Fruit fly (Drosophila melanogaster) whole organism, embryonic: ENCODE measurements around the gene v.
A peak's percentile ranks its signal among the peaks of the same experiment; 100 is the strongest.

Source experiments
- Aef1 ChIP-seq: fragments of 200-800 bp; sonication (Bioruptor generic); IDR thresholded peaks from 3 replicates; pipeline ENCODE4 v1.3.6; 2022; ENCODE audit warnings: missing biosample characterization, missing genetic modification characterization
- CG10565 ChIP-seq: fragments of 200-800 bp; sonication (Bioruptor generic); optimal IDR thresholded peaks from 3 replicates; lab custom pipeline; 2016; ENCODE audit warnings: missing biosample characterization, mild to moderate bottlenecking, missing genetic modification characterization
- CG11398 ChIP-seq: fragments of 200-800 bp; sonication (Bioruptor generic); optimal IDR thresholded peaks from 2 replicates; lab custom pipeline; 2016; ENCODE audit warnings: missing biosample characterization, missing genetic modification characterization
- CG12769 ChIP-seq: fragments of 200-800 bp; sonication (Bioruptor generic); optimal IDR thresholded peaks from 2 replicates; lab custom pipeline; 2019; ENCODE audit warnings: missing biosample characterization, mild to moderate bottlenecking, missing genetic modification characterization, moderate library complexity
- CG13775 ChIP-seq: fragments of 200-800 bp; sonication (Bioruptor generic); optimal IDR thresholded peaks from 3 replicates; lab custom pipeline; 2017; ENCODE audit warnings: missing biosample characterization, mild to moderate bottlenecking, missing genetic modification characterization
- CG14710 ChIP-seq: fragments of 200-800 bp; sonication (Bioruptor generic); optimal IDR thresholded peaks from 3 replicates; lab custom pipeline; 2019; ENCODE audit warnings: missing biosample characterization, mild to moderate bottlenecking, missing genetic modification characterization, moderate library complexity
- CG14860 ChIP-seq: fragments of 200-800 bp; sonication (Bioruptor generic); IDR thresholded peaks from 3 replicates; pipeline ENCODE4 v1.3.6; 2022; ENCODE audit warnings: missing biosample characterization, missing genetic modification characterization; ENCODE audit not compliant: partially characterized antibody
- CG15514 ChIP-seq: fragments of 200-800 bp; sonication (Bioruptor generic); optimal IDR thresholded peaks from 3 replicates; lab custom pipeline; 2017; ENCODE audit warnings: missing biosample characterization, missing genetic modification characterization, mild to moderate bottlenecking, moderate library complexity, missing genetic modification reagents
- CG16779 ChIP-seq: fragments of 200-800 bp; sonication (Bioruptor generic); IDR thresholded peaks from 2 replicates; pipeline ENCODE4 v1.3.6; 2022; ENCODE audit warnings: missing biosample characterization, missing genetic modification characterization
- CG16815 ChIP-seq: fragments of 200-800 bp; sonication (Bioruptor generic); optimal IDR thresholded peaks from 3 replicates; lab custom pipeline; 2017; ENCODE audit warnings: missing biosample characterization, mild to moderate bottlenecking, missing genetic modification characterization
- CG16863 ChIP-seq: fragments of 200-800 bp; sonication (Bioruptor generic); optimal IDR thresholded peaks from 3 replicates; lab custom pipeline; 2016; ENCODE audit warnings: missing biosample characterization, missing genetic modification characterization
- CG3281 ChIP-seq: fragments of 200-800 bp; sonication (Bioruptor generic); optimal IDR thresholded peaks from 3 replicates; lab custom pipeline; 2017; ENCODE audit warnings: missing biosample characterization, mild to moderate bottlenecking, missing genetic modification characterization
- CG34224 ChIP-seq: fragments of 200-800 bp; sonication (Bioruptor generic); IDR thresholded peaks from 3 replicates; pipeline ENCODE4 v1.3.6; 2022; ENCODE audit warnings: missing biosample characterization, missing genetic modification characterization; ENCODE audit not compliant: partially characterized antibody
- CG4360 ChIP-seq: fragments of 200-800 bp; sonication (Bioruptor generic); IDR thresholded peaks from 2 replicates; pipeline ENCODE4 v1.3.6; 2022; ENCODE audit warnings: missing biosample characterization, missing genetic modification characterization
- CoRest ChIP-seq: fragments of 200-800 bp; sonication (Bioruptor generic); optimal IDR thresholded peaks from 3 replicates; lab custom pipeline; 2018; ENCODE audit warnings: missing biosample characterization, mild to moderate bottlenecking, missing genetic modification characterization, moderate library complexity
- D ChIP-seq, 2 experiments: fragments of 200-800 bp in 1 of 2; fragments of >200 bp in 1 of 2; sonication (Bioruptor generic) in 1 of 2; optimal IDR thresholded peaks; 2 replicates in 1 of 2; 3 replicates in 1 of 2; lab custom pipeline; 2017; ENCODE audit warnings: mild to moderate bottlenecking in 1 of 2, missing biosample characterization in 1 of 2, missing genetic modification characterization in 1 of 2, missing genetic modification reagents in 1 of 2
- Drgx ChIP-seq: fragments of 200-800 bp; sonication (Bioruptor generic); IDR thresholded peaks from 2 replicates; pipeline ENCODE4 v1.3.6; 2022; ENCODE audit warnings: missing biosample characterization, missing genetic modification characterization
- Ets97D ChIP-seq: fragments of 200-800 bp; sonication (Bioruptor generic); optimal IDR thresholded peaks from 3 replicates; lab custom pipeline; 2016; ENCODE audit warnings: missing biosample characterization, missing genetic modification characterization
- HLH54F ChIP-seq: fragments of 200-800 bp; sonication (Bioruptor generic); optimal IDR thresholded peaks from 3 replicates; lab custom pipeline; 2016; ENCODE audit warnings: missing biosample characterization, missing genetic modification characterization
- Hr39 ChIP-seq: fragments of >200 bp; optimal IDR thresholded peaks from 2 replicates; lab custom pipeline; 2017
- Hr78 ChIP-seq, 2 experiments: fragments of 200-800 bp in 1 of 2; fragments of >200 bp in 1 of 2; sonication (Bioruptor generic) in 1 of 2; optimal IDR thresholded peaks; 2 replicates each; lab custom pipeline; 2017 to 2019; ENCODE audit warnings: missing biosample characterization in 2 of 2, missing genetic modification characterization in 2 of 2, mild to moderate bottlenecking in 1 of 2, moderate library complexity in 1 of 2
- MESR4 ChIP-seq: fragments of 200-800 bp; sonication (Bioruptor generic); optimal IDR thresholded peaks from 2 replicates; lab custom pipeline; 2018; ENCODE audit warnings: missing biosample characterization, mild to moderate bottlenecking, missing genetic modification characterization, moderate library complexity
- Mes4 ChIP-seq: fragments of 200-800 bp; sonication (Bioruptor generic); optimal IDR thresholded peaks from 2 replicates; lab custom pipeline; 2016; ENCODE audit warnings: missing biosample characterization, missing genetic modification characterization
- NC2β ChIP-seq: fragments of 200-800 bp; sonication (Bioruptor generic); optimal IDR thresholded peaks from 2 replicates; lab custom pipeline; 2016; ENCODE audit warnings: missing biosample characterization, missing genetic modification characterization
- NK7.1 ChIP-seq: fragments of 200-800 bp; sonication (Bioruptor generic); optimal IDR thresholded peaks from 3 replicates; lab custom pipeline; 2016; ENCODE audit warnings: missing biosample characterization, missing genetic modification characterization
- Neu2 ChIP-seq: fragments of 200-800 bp; sonication (Bioruptor generic); optimal IDR thresholded peaks from 3 replicates; lab custom pipeline; 2016; ENCODE audit warnings: missing biosample characterization, missing genetic modification characterization, borderline replicate concordance
- Nf-YC ChIP-seq: fragments of 200-800 bp; optimal IDR thresholded peaks from 3 replicates; lab custom pipeline; 2019; ENCODE audit warnings: missing biosample characterization, mild to moderate bottlenecking, missing genetic modification characterization, moderate library complexity
- Opbp ChIP-seq: fragments of 200-800 bp; sonication (Bioruptor generic); IDR thresholded peaks from 3 replicates; pipeline ENCODE4 v1.3.6; 2022; ENCODE audit warnings: missing biosample characterization, missing genetic modification characterization; ENCODE audit not compliant: partially characterized antibody
- Ptx1 ChIP-seq: fragments of 200-800 bp; sonication (Bioruptor generic); IDR thresholded peaks from 2 replicates; pipeline ENCODE4 v1.3.6; 2022; ENCODE audit warnings: missing biosample characterization, missing genetic modification characterization
- Scr ChIP-seq: fragments of 200-800 bp; sonication (Bioruptor generic); IDR thresholded peaks from 2 replicates; pipeline ENCODE4 v1.3.6; 2022; ENCODE audit warnings: missing biosample characterization, missing genetic modification characterization; ENCODE audit not compliant: partially characterized antibody
- TFAM ChIP-seq: fragments of 200-800 bp; sonication (Bioruptor generic); optimal IDR thresholded peaks from 2 replicates; lab custom pipeline; 2017; ENCODE audit warnings: missing biosample characterization, missing genetic modification characterization, inconsistent platforms
- Tbp ChIP-seq: fragments of >200 bp; optimal IDR thresholded peaks from 2 replicates; lab custom pipeline; 2018; ENCODE audit warnings: missing biosample characterization, missing genetic modification characterization
- YL-1 ChIP-seq: fragments of 200-800 bp; sonication (Bioruptor generic); optimal IDR thresholded peaks from 3 replicates; lab custom pipeline; 2017; ENCODE audit warnings: missing biosample characterization, mild to moderate bottlenecking, missing genetic modification characterization
- abd-A ChIP-seq: fragments of 200-800 bp; sonication (Bioruptor generic); optimal IDR thresholded peaks from 3 replicates; lab custom pipeline; 2019; ENCODE audit warnings: missing biosample characterization, mild to moderate bottlenecking, missing genetic modification characterization, moderate library complexity
- bsh ChIP-seq, 2 experiments: fragments of 200-800 bp; sonication (Bioruptor generic); optimal IDR thresholded peaks; 2 replicates each; lab custom pipeline; 2017 to 2018; ENCODE audit warnings: mild to moderate bottlenecking in 2 of 2, missing biosample characterization in 2 of 2, missing genetic modification characterization in 2 of 2, moderate library complexity in 1 of 2
- croc ChIP-seq: fragments of 200-800 bp; sonication (Bioruptor generic); conservative IDR thresholded peaks from 3 replicates; pipeline ENCODE4 v1.3.6; 2022; ENCODE audit warnings: missing biosample characterization, missing genetic modification characterization
- gcm2 ChIP-seq: fragments of 200-800 bp; sonication (Bioruptor generic); optimal IDR thresholded peaks from 2 replicates; lab custom pipeline; 2016; ENCODE audit warnings: missing biosample characterization, missing genetic modification characterization
- gro ChIP-seq: fragments of 200-800 bp; sonication (Bioruptor generic); optimal IDR thresholded peaks from 2 replicates; lab custom pipeline; 2016; ENCODE audit warnings: missing biosample characterization, missing genetic modification characterization
- gt ChIP-seq: fragments of 200-800 bp; sonication (Bioruptor generic); IDR thresholded peaks from 2 replicates; pipeline ENCODE4 v1.3.6; 2022; ENCODE audit warnings: missing biosample characterization, missing genetic modification characterization
- h ChIP-seq: fragments of >200 bp; optimal IDR thresholded peaks from 2 replicates; lab custom pipeline; 2017
- hbn ChIP-seq: fragments of 200-800 bp; sonication (Bioruptor generic); IDR thresholded peaks from 2 replicates; pipeline ENCODE4 v1.3.6; 2022; ENCODE audit warnings: missing biosample characterization, missing genetic modification characterization; ENCODE audit not compliant: partially characterized antibody
- pros ChIP-seq: fragments of 200-800 bp; sonication (Bioruptor generic); optimal IDR thresholded peaks from 3 replicates; lab custom pipeline; 2019; ENCODE audit warnings: missing biosample characterization, mild to moderate bottlenecking, missing genetic modification characterization, moderate library complexity
- ranshi ChIP-seq: fragments of 200-800 bp; sonication (Bioruptor generic); IDR thresholded peaks from 2 replicates; pipeline ENCODE4 v1.3.6; 2022; ENCODE audit warnings: missing biosample characterization, missing genetic modification characterization
- ro ChIP-seq: fragments of 200-800 bp; sonication (Bioruptor generic); IDR thresholded peaks from 2 replicates; pipeline ENCODE4 v1.3.6; 2022; ENCODE audit warnings: missing biosample characterization, missing genetic modification characterization
- scrt ChIP-seq: fragments of 200-800 bp; sonication (Bioruptor generic); optimal IDR thresholded peaks from 2 replicates; lab custom pipeline; 2018; ENCODE audit warnings: missing biosample characterization, mild to moderate bottlenecking, missing genetic modification characterization, moderate library complexity
- slp2 ChIP-seq: fragments of 200-800 bp; sonication (Bioruptor generic); optimal IDR thresholded peaks from 2 replicates; lab custom pipeline; 2016; ENCODE audit warnings: missing biosample characterization, missing genetic modification characterization
- stc ChIP-seq: fragments of 200-800 bp; sonication (Bioruptor generic); IDR thresholded peaks from 2 replicates; pipeline ENCODE4 v1.3.6; 2022; ENCODE audit warnings: missing biosample characterization, missing genetic modification characterization
- sug ChIP-seq: fragments of 200-800 bp; optimal IDR thresholded peaks from 2 replicates; lab custom pipeline; 2019; ENCODE audit warnings: missing biosample characterization, mild to moderate bottlenecking, missing genetic modification characterization, moderate library complexity
- wdn ChIP-seq: fragments of 200-800 bp; sonication (Bioruptor generic); IDR thresholded peaks from 2 replicates; pipeline ENCODE4 v1.3.6; 2022; ENCODE audit warnings: missing biosample characterization, missing genetic modification characterization

The v gene

DNA sequence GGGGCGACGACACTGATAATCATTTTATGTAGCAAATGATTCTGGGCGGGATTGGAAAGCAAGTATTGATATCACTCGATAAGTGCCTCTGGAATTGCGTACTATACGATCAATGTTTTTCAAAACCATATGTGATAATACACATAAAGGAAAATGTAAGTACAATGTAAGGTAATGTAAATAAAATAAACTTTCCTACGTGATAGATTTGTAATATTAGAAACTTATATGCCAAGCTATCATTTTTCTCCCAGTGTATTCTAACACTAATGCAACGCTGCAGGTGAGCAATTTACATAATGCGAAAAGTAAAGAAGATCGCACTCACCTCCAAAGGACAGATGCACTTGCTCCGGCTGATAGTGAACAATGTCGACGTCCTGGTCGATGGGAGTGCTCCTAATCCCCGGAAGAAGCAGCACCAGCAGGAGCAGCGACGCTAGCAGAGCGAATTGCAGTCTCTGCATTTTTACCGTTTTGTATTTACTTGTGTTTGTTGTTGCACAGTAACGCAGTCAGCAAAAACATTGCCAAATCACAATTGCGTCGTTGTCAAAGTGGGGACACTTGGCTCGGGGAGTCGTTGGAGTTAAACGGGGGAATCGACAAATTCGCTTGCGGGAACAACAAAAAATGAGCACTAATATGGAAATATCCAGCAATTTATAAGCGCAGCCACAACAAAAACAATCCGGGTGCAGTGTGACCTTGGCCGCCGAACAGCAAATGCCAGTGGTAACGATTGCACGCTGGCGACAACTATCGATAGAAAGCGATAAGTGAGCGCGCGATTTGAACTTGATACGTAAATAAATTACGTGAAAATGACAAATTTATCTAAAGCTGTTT lies 46.5 kb upstream of the v start, which contains the start of gene CG1637 (continued):
- TF ChIP-seq MESR4 (GFP tag; lab: Kevin White, UChicago) (peak; percentile 64), CG13775 (GFP tag; lab: Kevin White, UChicago) (no peak), Ptx1 (GFP tag; lab: Robert Waterston, UW) (no peak), CG16779 (GFP tag; lab: Robert Waterston, UW) (no peak), NC2β (GFP tag; lab: Kevin White, UChicago) (no peak), NK7.1 (GFP tag; lab: Kevin White, UChicago) (no peak), ranshi (GFP tag; lab: Robert Waterston, UW) (no peak), Hr78 (GFP tag; optimal IDR thresholded peaks at IDR 0.05; lab: Kevin White, UChicago) (no peak), CG11398 (GFP tag; lab: Kevin White, UChicago) (no peak), CoRest (no peak), CG34224 (GFP tag; lab: Robert Waterston, UW) (peak; percentile 54), gt (GFP tag; lab: Robert Waterston, UW) (no peak), Drgx (peak; percentile 61), Tbp (GFP tag; lab: Kevin White, UChicago) (no peak), CG4360 (GFP tag; lab: Robert Waterston, UW) (peak; percentile 89), D (optimal IDR thresholded peaks at IDR 0.05; lab: Kevin White, UChicago) (peak; percentile 52), D (GFP tag; optimal IDR thresholded peaks at IDR 0.05; lab: Kevin White, UChicago) (no peak), TFAM (GFP tag; lab: Kevin White, UChicago) (no peak), YL-1 (peak; percentile 4), Neu2 (GFP tag; lab: Kevin White, UChicago) (no peak), CG15514 (GFP tag; lab: Kevin White, UChicago) (peak; percentile 42), sug (no peak), stc (no peak), Ets97D (peak; percentile 20), bsh (GFP tag; optimal IDR thresholded peaks at IDR 0.05; lab: Kevin White, UChicago) (peak in 1 of 2 experiments; percentile 24), Aef1 (GFP tag; lab: Robert Waterston, UW) (peak; percentile 46), hbn (GFP tag; lab: Robert Waterston, UW) (peak; percentile 64), CG16815 (GFP tag; lab: Kevin White, UChicago) (no peak), slp2 (GFP tag; lab: Kevin White, UChicago) (no peak), scrt (GFP tag; lab: Kevin White, UChicago) (no peak), pros (GFP tag; lab: Kevin White, UChicago) (no peak), wdn (GFP tag; lab: Robert Waterston, UW) (no peak), CG14710 (tag; lab: Kevin White, UChicago) (peak; percentile 16), Nf-YC (tag; lab: Kevin White, UChicago) (no peak), gro (GFP tag; lab: Kevin White, UChicago) (no peak), croc (GFP tag; lab: Robert Waterston, UW) (no peak), abd-A (tag; lab: Kevin White, UChicago) (no peak), Opbp (GFP tag; lab: Robert Waterston, UW) (peak; percentile 70; the same call in 2 of the 3 replicates), HLH54F (GFP tag; lab: Kevin White, UChicago) (no peak), ro (GFP tag; lab: Robert Waterston, UW) (no peak), CG10565 (GFP tag; lab: Kevin White, UChicago) (no peak), Scr (GFP tag; lab: Robert Waterston, UW) (peak; percentile 76), Mes4 (GFP tag; lab: Kevin White, UChicago) (no peak), CG14860 (GFP tag; lab: Robert Waterston, UW) (peak; percentile 57; the same call in 1 of the 3 replicates), h (lab: Kevin White, UChicago) (no peak), CG12769 (no peak), CG16863 (no peak), Hr39 (no peak), gcm2 (GFP tag; lab: Kevin White, UChicago) (no peak), CG3281 (no peak)
